Worm (Caenorhabditis elegans) whole organism, L4 larva: Measurements from ENCODE around the gene ram-2.

ENCODE experiments used
- F49E8.2 ChIP-seq: sonication (generic microtip); optimal IDR thresholded peaks from 2 replicates; lab custom pipeline; 2016; ENCODE audit warnings: missing compliant biosample characterization, mild to moderate bottlenecking, missing genetic modification characterization, borderline replicate concordance
- T26A8.4 ChIP-seq: fragments of 200-800 bp; sonication (Bioruptor generic); IDR thresholded peaks from 2 replicates; pipeline ENCODE4 v1.3.6; 2022; ENCODE audit warnings: missing genetic modification characterization, missing compliant biosample characterization
- aha-1 ChIP-seq: fragments of 150-350 bp; peaks from one replicate; lab custom pipeline; 2014; ENCODE audit warnings: missing biosample characterization, missing genetic modification characterization
- arid-1 ChIP-seq: fragments of 200-800 bp; sonication (Bioruptor generic); conservative IDR thresholded peaks from 2 replicates; pipeline ENCODE4 v1.3.6; 2022; ENCODE audit warnings: missing genetic modification reagents, missing genetic modification characterization, missing compliant biosample characterization
- ceh-32 ChIP-seq: sonication (generic microtip); optimal IDR thresholded peaks from 2 replicates; lab custom pipeline; 2016; ENCODE audit warnings: mild to moderate bottlenecking, missing genetic modification characterization, missing compliant biosample characterization; ENCODE audit not compliant: poor library complexity
- ces-1 ChIP-seq: fragments of 150-350 bp; sonication (generic microtip); optimal IDR thresholded peaks from 4 replicates; lab custom pipeline; 2014; ENCODE audit warnings: missing biosample characterization, missing genetic modification reagents, missing genetic modification characterization
- daf-8 ChIP-seq: fragments of 200-800 bp; sonication (Bioruptor generic); IDR thresholded peaks from 2 replicates; pipeline ENCODE4 v1.3.6; 2022; ENCODE audit warnings: missing genetic modification characterization, missing compliant biosample characterization
- dpl-1 ChIP-seq: fragments of 150-350 bp; optimal IDR thresholded peaks from 2 replicates; lab custom pipeline; 2014; ENCODE audit warnings: missing biosample characterization, missing genetic modification reagents, missing genetic modification characterization
- egl-27 ChIP-seq: sonication (generic microtip); optimal IDR thresholded peaks from 3 replicates; lab custom pipeline; 2017; ENCODE audit warnings: missing biosample characterization, missing genetic modification reagents, missing genetic modification characterization
- egl-43 ChIP-seq: fragments of 200-800 bp; sonication (Bioruptor generic); IDR thresholded peaks from 2 replicates; pipeline ENCODE4 v1.3.6; 2022; ENCODE audit warnings: missing genetic modification reagents, missing genetic modification characterization, missing compliant biosample characterization
- hlh-11 ChIP-seq: fragments of 200-800 bp; sonication (Bioruptor generic); optimal IDR thresholded peaks from 2 replicates; lab custom pipeline; 2018; ENCODE audit warnings: mild to moderate bottlenecking, missing genetic modification characterization, missing compliant biosample characterization
- hlh-30 ChIP-seq: sonication (generic microtip); optimal IDR thresholded peaks from 2 replicates; lab custom pipeline; 2017; ENCODE audit warnings: antibody characterized with exemption, mild to moderate bottlenecking, missing genetic modification characterization, missing compliant biosample characterization; ENCODE audit not compliant: insufficient read depth
- lin-38 ChIP-seq: fragments of 200-800 bp; sonication (Bioruptor generic); IDR thresholded peaks from 2 replicates; pipeline ENCODE4 v1.3.6; 2022; ENCODE audit warnings: missing genetic modification reagents, missing genetic modification characterization, missing compliant biosample characterization
- madf-9 ChIP-seq: fragments of 200-800 bp; sonication (Bioruptor generic); conservative IDR thresholded peaks from 2 replicates; pipeline ENCODE4 v1.3.6; 2022; ENCODE audit warnings: missing genetic modification reagents, missing genetic modification characterization, missing compliant biosample characterization
- mdt-29 ChIP-seq: fragments of 200-800 bp; sonication (Bioruptor generic); IDR thresholded peaks from 2 replicates; pipeline ENCODE4 v1.3.6; 2022; ENCODE audit warnings: missing genetic modification reagents, missing genetic modification characterization, missing compliant biosample characterization
- mes-2 ChIP-seq: sonication (generic microtip); optimal IDR thresholded peaks from 2 replicates; lab custom pipeline; 2016; ENCODE audit warnings: missing genotype, mild to moderate bottlenecking, missing genetic modification characterization, missing compliant biosample characterization; ENCODE audit not compliant: poor library complexity, severe bottlenecking
- mxl-3 ChIP-seq: fragments of 200-800 bp; sonication (Bioruptor generic); optimal IDR thresholded peaks from 2 replicates; lab custom pipeline; 2018; ENCODE audit warnings: mild to moderate bottlenecking, missing genetic modification characterization, missing compliant biosample characterization
- nhr-11 ChIP-seq: fragments of 150-350 bp; optimal IDR thresholded peaks from 2 replicates; lab custom pipeline; 2014; ENCODE audit warnings: missing biosample characterization, missing genetic modification characterization
- nhr-111 ChIP-seq: fragments of 200-800 bp; sonication (Bioruptor generic); optimal IDR thresholded peaks from 2 replicates; lab custom pipeline; 2018; ENCODE audit warnings: mild to moderate bottlenecking, missing genetic modification characterization, missing compliant biosample characterization
- nhr-237 ChIP-seq: sonication (generic microtip); optimal IDR thresholded peaks from 2 replicates; lab custom pipeline; 2017; ENCODE audit warnings: missing biosample characterization, missing genetic modification characterization
- set-16 ChIP-seq: fragments of 200-800 bp; sonication (Bioruptor generic); IDR thresholded peaks from 2 replicates; pipeline ENCODE4 v1.3.6; 2022; ENCODE audit warnings: missing genetic modification reagents, missing genetic modification characterization, missing compliant biosample characterization
- spr-1 ChIP-seq: sonication (generic microtip); optimal IDR thresholded peaks from 2 replicates; lab custom pipeline; 2016; ENCODE audit warnings: mild to moderate bottlenecking, missing genetic modification characterization, missing compliant biosample characterization
- tra-1 ChIP-seq: fragments of 200-800 bp; sonication (Bioruptor generic); IDR thresholded peaks from 2 replicates; pipeline ENCODE4 v1.3.6; 2022; ENCODE audit warnings: missing genetic modification reagents, missing genetic modification characterization, missing compliant biosample characterization
- unc-62 ChIP-seq, 3 experiments: fragments of 150-350 bp in 1 of 3; sonication (generic microtip); optimal IDR thresholded peaks in 2 of 3; peaks in 1 of 3; 1 replicate in 1 of 3; 2 replicates in 2 of 3; lab custom pipeline; 2014 to 2017; ENCODE audit warnings: missing biosample characterization in 3 of 3, missing genetic modification characterization in 3 of 3, missing genetic modification reagents in 3 of 3, missing genotype in 1 of 3
- zip-11 ChIP-seq: fragments of 200-800 bp; sonication (Bioruptor generic); IDR thresholded peaks from 2 replicates; pipeline ENCODE4 v1.3.6; 2022; ENCODE audit warnings: missing genetic modification characterization, missing compliant biosample characterization

The ram-2 gene

ce11 chrII:10995600-10995999 is 21.1 kb downstream of the ram-2 start:
- TF ChIP-seq unc-62 (GFP tag; optimal IDR thresholded peaks at IDR 0.05 in 1 of 2; lab: Kevin White, UChicago) (peak in 1 of 2 experiments; percentile 97), unc-62 (tag; optimal IDR thresholded peaks at IDR 0.05; lab: Kevin White, UChicago) (no peak), T26A8.4 (GFP tag; lab: Robert Waterston, UW) (no peak)
- TF ChIP-seq, all 104 proteins: peak for 1

- peak in 1 of 2 experiments; percentile 77 for TF ChIP-seq unc-62 (GFP tag; optimal IDR thresholded peaks at IDR 0.05 in 1 of 2; lab: Kevin White, UChicago)
- TF ChIP-seq unc-62 (tag; optimal IDR thresholded peaks at IDR 0.05; lab: Kevin White, UChicago) = no peak
- no peak for TF ChIP-seq nhr-237 (tag; lab: Kevin White, UChicago)
- TF ChIP-seq aha-1 (tag; lab: Kevin White, UChicago) = peak; percentile 71
- TF ChIP-seq mdt-29 (GFP tag; lab: Robert Waterston, UW) = no peak
- no peak for TF ChIP-seq spr-1
Measured at ce11 chrII:10993607-10994229, 23.0 kb downstream of the ram-2 start.

ce11 chrII:10990592-10990991 is 26.1 kb downstream of the ram-2 start:
- TF ChIP-seq lin-38 (GFP tag; lab: Robert Waterston, UW) (no peak), madf-9 (GFP tag; lab: Robert Waterston, UW) (no peak), ceh-32 (tag; lab: Kevin White, UChicago) (no peak), unc-62 (GFP tag; optimal IDR thresholded peaks at IDR 0.05 in 1 of 2; lab: Kevin White, UChicago) (peak in 1 of 2 experiments; percentile 43), unc-62 (tag; optimal IDR thresholded peaks at IDR 0.05; lab: Kevin White, UChicago) (no peak), daf-8 (GFP tag; lab: Robert Waterston, UW) (no peak), tra-1 (GFP tag; lab: Robert Waterston, UW) (no peak), dpl-1 (GFP tag; lab: Kevin White, UChicago) (no peak), zip-11 (GFP tag; lab: Robert Waterston, UW) (no peak), hlh-30 (tag; lab: Kevin White, UChicago) (no peak), ces-1 (GFP tag; lab: Kevin White, UChicago) (peak; percentile 16), mxl-3 (GFP tag; lab: Kevin White, UChicago) (no peak)
- TF ChIP-seq, all 104 proteins: peak for 2

- TF ChIP-seq arid-1 (no peak), mes-2 (tag; lab: Kevin White, UChicago) (peak; percentile 2), spr-1 (no peak)
Measured at ce11 chrII:10989180-10989579, 27.5 kb downstream of the ram-2 start.

ce11 chrII:10988575-10988974 is 28.1 kb downstream of the ram-2 start:
- TF ChIP-seq mes-2 (tag; lab: Kevin White, UChicago) (peak; percentile 5), ceh-32 (tag; lab: Kevin White, UChicago) (no peak), aha-1 (tag; lab: Kevin White, UChicago) (peak; percentile 53)

ce11 chrII:10986461-10987090 is 30.1 kb downstream of the ram-2 start:
- no peak for TF ChIP-seq egl-27 (tag; lab: Kevin White, UChicago)
- peak; percentile 44 for TF ChIP-seq set-16 (GFP tag; lab: Robert Waterston, UW)
- TF ChIP-seq egl-43 (GFP tag; lab: Robert Waterston, UW) = 0 out of 2 replicates have a peak, but pooled peaks have one; percentile 26
- peak; percentile 60 for TF ChIP-seq aha-1 (tag; lab: Kevin White, UChicago)
- TF ChIP-seq unc-62 (GFP tag; optimal IDR thresholded peaks at IDR 0.05 in 1 of 2; lab: Kevin White, UChicago) = peak in 1 of 2 experiments; percentile 82
- TF ChIP-seq unc-62 (tag; optimal IDR thresholded peaks at IDR 0.05; lab: Kevin White, UChicago) = no peak
- no peak for TF ChIP-seq F49E8.2
- TF ChIP-seq, all 104 proteins: peak for 4

ce11 chrII:10982017-10982416 is 34.7 kb downstream of the ram-2 start:
- TF ChIP-seq hlh-30 (tag; lab: Kevin White, UChicago) (peak; percentile 12), hlh-11 (tag; lab: Kevin White, UChicago) (peak; percentile 4), nhr-111 (GFP tag; lab: Kevin White, UChicago) (no peak), nhr-11 (tag; lab: Kevin White, UChicago) (peak; percentile 55)
